Fruit fly (Drosophila melanogaster) whole organism, embryonic: Measurements from ENCODE around the gene CG43996.

ENCODE experiments used
- Adf1 ChIP-seq: fragments of 200-800 bp; sonication (Bioruptor generic); IDR thresholded peaks from 2 replicates; pipeline ENCODE4 v1.3.6; 2022; ENCODE audit warnings: missing biosample characterization, missing genetic modification characterization
- CG10209 ChIP-seq: fragments of 200-800 bp; sonication (Bioruptor generic); optimal IDR thresholded peaks from 3 replicates; lab custom pipeline; 2017; ENCODE audit warnings: missing biosample characterization, mild to moderate bottlenecking, missing genetic modification characterization, missing genetic modification reagents
- CG10267 ChIP-seq: fragments of 200-800 bp; sonication (Bioruptor generic); optimal IDR thresholded peaks from 2 replicates; lab custom pipeline; 2018; ENCODE audit warnings: missing biosample characterization, mild to moderate bottlenecking, missing genetic modification characterization, moderate library complexity
- CG12391 ChIP-seq: fragments of 200-800 bp; sonication (Bioruptor generic); optimal IDR thresholded peaks from 3 replicates; lab custom pipeline; 2018; ENCODE audit warnings: missing biosample characterization, mild to moderate bottlenecking, missing genetic modification characterization, moderate library complexity
- CG12659 ChIP-seq: fragments of 200-800 bp; sonication (Bioruptor generic); optimal IDR thresholded peaks from 3 replicates; lab custom pipeline; 2017; ENCODE audit warnings: mild to moderate bottlenecking, missing biosample characterization, missing genetic modification reagents, missing genetic modification characterization
- CG13123 ChIP-seq: fragments of 200-800 bp; sonication (Bioruptor generic); optimal IDR thresholded peaks from 2 replicates; lab custom pipeline; 2016; ENCODE audit warnings: missing biosample characterization, missing genetic modification characterization
- CG15269 ChIP-seq: fragments of 200-800 bp; sonication (Bioruptor generic); optimal IDR thresholded peaks from 2 replicates; lab custom pipeline; 2018; ENCODE audit warnings: missing biosample characterization, mild to moderate bottlenecking, missing genetic modification characterization, moderate library complexity
- CG1603 ChIP-seq: fragments of 200-800 bp; sonication (Bioruptor generic); optimal IDR thresholded peaks from 2 replicates; lab custom pipeline; 2019; ENCODE audit warnings: missing biosample characterization, mild to moderate bottlenecking, missing genetic modification characterization, moderate library complexity
- CG17359 ChIP-seq: fragments of 200-800 bp; sonication (Bioruptor generic); optimal IDR thresholded peaks from 3 replicates; lab custom pipeline; 2018; ENCODE audit warnings: missing biosample characterization, mild to moderate bottlenecking, missing genetic modification characterization, moderate library complexity
- CG17385 ChIP-seq: fragments of 200-800 bp; sonication (Bioruptor generic); optimal IDR thresholded peaks from 3 replicates; lab custom pipeline; 2018; ENCODE audit warnings: missing biosample characterization, mild to moderate bottlenecking, missing genetic modification characterization
- CG17612 ChIP-seq: fragments of 200-800 bp; sonication (Bioruptor generic); IDR thresholded peaks from 2 replicates; pipeline ENCODE4 v1.3.6; 2022; ENCODE audit warnings: missing biosample characterization, missing genetic modification characterization
- CG2120 ChIP-seq: fragments of 200-800 bp; sonication (Bioruptor generic); optimal IDR thresholded peaks from 3 replicates; lab custom pipeline; 2016; ENCODE audit warnings: missing biosample characterization, missing genetic modification characterization
- CG2875 ChIP-seq: fragments of 200-800 bp; sonication (Bioruptor generic); optimal IDR thresholded peaks from 2 replicates; lab custom pipeline; 2017; ENCODE audit warnings: missing biosample characterization, mild to moderate bottlenecking, missing genetic modification characterization, missing genetic modification reagents
- CG2889 ChIP-seq: fragments of 200-800 bp; sonication (Bioruptor generic); IDR thresholded peaks from 3 replicates; pipeline ENCODE4 v1.3.6; 2022; ENCODE audit warnings: missing biosample characterization, missing genetic modification characterization
- CG30020 ChIP-seq: fragments of 200-800 bp; optimal IDR thresholded peaks from 2 replicates; lab custom pipeline; 2019; ENCODE audit warnings: missing biosample characterization, mild to moderate bottlenecking, missing genetic modification characterization, moderate library complexity
- CG31224 ChIP-seq: fragments of 200-800 bp; sonication (Bioruptor generic); IDR thresholded peaks from 2 replicates; pipeline ENCODE4 v1.3.6; 2022; ENCODE audit warnings: missing biosample characterization, missing genetic modification characterization
- CG32532 ChIP-seq: fragments of 200-800 bp; sonication (Bioruptor generic); IDR thresholded peaks from 2 replicates; pipeline ENCODE4 v1.3.6; 2022; ENCODE audit warnings: missing biosample characterization, missing genetic modification characterization
- CG3281 ChIP-seq: fragments of 200-800 bp; sonication (Bioruptor generic); optimal IDR thresholded peaks from 3 replicates; lab custom pipeline; 2017; ENCODE audit warnings: missing biosample characterization, mild to moderate bottlenecking, missing genetic modification characterization
- CG4424 ChIP-seq: fragments of 200-800 bp; sonication (Bioruptor generic); optimal IDR thresholded peaks from 3 replicates; lab custom pipeline; 2016; ENCODE audit warnings: missing biosample characterization, missing genetic modification characterization
- CG6765 ChIP-seq: fragments of 200-800 bp; sonication (Bioruptor generic); optimal IDR thresholded peaks from 3 replicates; lab custom pipeline; 2017; ENCODE audit warnings: missing biosample characterization, mild to moderate bottlenecking, missing genetic modification characterization
- CG6813 ChIP-seq: fragments of 200-800 bp; sonication (Bioruptor generic); optimal IDR thresholded peaks from 2 replicates; lab custom pipeline; 2017; ENCODE audit warnings: missing biosample characterization, missing genetic modification characterization, mild to moderate bottlenecking, moderate library complexity, missing genetic modification reagents
- CG7745 ChIP-seq: fragments of 200-800 bp; sonication (Bioruptor generic); optimal IDR thresholded peaks from 2 replicates; lab custom pipeline; 2018; ENCODE audit warnings: missing biosample characterization, mild to moderate bottlenecking, missing genetic modification characterization, moderate library complexity
- CG8478 ChIP-seq: fragments of >200 bp; optimal IDR thresholded peaks from 2 replicates; lab custom pipeline; 2018
- CG9817 ChIP-seq: fragments of 200-800 bp; sonication (Bioruptor generic); optimal IDR thresholded peaks from 2 replicates; lab custom pipeline; 2018; ENCODE audit warnings: missing biosample characterization, mild to moderate bottlenecking, missing genetic modification characterization, moderate library complexity
- Dbx ChIP-seq: fragments of 200-800 bp; sonication (Bioruptor generic); IDR thresholded peaks from 3 replicates; pipeline ENCODE4 v1.3.6; 2022; ENCODE audit warnings: missing biosample characterization, missing genetic modification characterization
- E2f1 ChIP-seq: fragments of 200-800 bp; sonication (Bioruptor generic); IDR thresholded peaks from 2 replicates; pipeline ENCODE4 v1.3.6; 2022; ENCODE audit warnings: missing biosample characterization, missing genetic modification characterization
- Elba2 ChIP-seq: fragments of 200-800 bp; sonication (Bioruptor generic); optimal IDR thresholded peaks from 3 replicates; lab custom pipeline; 2016; ENCODE audit warnings: missing biosample characterization, missing genetic modification characterization
- Ets65A ChIP-seq: fragments of 200-800 bp; sonication (Bioruptor generic); peaks from one replicate; lab custom pipeline; 2016; ENCODE audit warnings: missing biosample characterization, missing genetic modification characterization
- H2.0 ChIP-seq: fragments of 200-800 bp; sonication (Bioruptor generic); IDR thresholded peaks from 2 replicates; pipeline ENCODE4 v1.3.6; 2022; ENCODE audit warnings: missing biosample characterization, missing genetic modification characterization
- HLH3B ChIP-seq: fragments of 200-800 bp; sonication (Bioruptor generic); IDR thresholded peaks from 2 replicates; pipeline ENCODE4 v1.3.6; 2022; ENCODE audit warnings: missing biosample characterization, missing genetic modification characterization
- Hr39 ChIP-seq: fragments of >200 bp; optimal IDR thresholded peaks from 2 replicates; lab custom pipeline; 2017
- Nf-YA ChIP-seq: fragments of 200-800 bp; sonication (Bioruptor generic); IDR thresholded peaks from 2 replicates; pipeline ENCODE4 v1.3.6; 2022; ENCODE audit warnings: missing biosample characterization, missing genetic modification characterization
- PHDP ChIP-seq: fragments of 200-800 bp; sonication (Bioruptor generic); optimal IDR thresholded peaks from 3 replicates; lab custom pipeline; 2018; ENCODE audit warnings: missing biosample characterization, mild to moderate bottlenecking, missing genetic modification characterization, moderate library complexity
- Ravus ChIP-seq: fragments of 200-800 bp; sonication (Bioruptor generic); IDR thresholded peaks from 2 replicates; pipeline ENCODE4 v1.3.6; 2022; ENCODE audit warnings: missing biosample characterization, missing genetic modification characterization
- Sin3A ChIP-seq: fragments of >200 bp; optimal IDR thresholded peaks from 2 replicates; lab custom pipeline; 2018
- Sox102F ChIP-seq: fragments of 200-800 bp; sonication (Bioruptor generic); optimal IDR thresholded peaks from 2 replicates; lab custom pipeline; 2018; ENCODE audit warnings: missing biosample characterization, mild to moderate bottlenecking, missing genetic modification characterization, moderate library complexity
- btn ChIP-seq: fragments of 200-800 bp; sonication (Bioruptor generic); optimal IDR thresholded peaks from 2 replicates; lab custom pipeline; 2016; ENCODE audit warnings: missing biosample characterization, missing genetic modification characterization
- cato ChIP-seq: fragments of 200-800 bp; sonication (Bioruptor generic); optimal IDR thresholded peaks from 2 replicates; lab custom pipeline; 2016; ENCODE audit warnings: missing biosample characterization, missing genetic modification characterization, borderline replicate concordance
- fd96Cb ChIP-seq: fragments of 200-800 bp; sonication (Bioruptor generic); optimal IDR thresholded peaks from 2 replicates; lab custom pipeline; 2018; ENCODE audit warnings: missing biosample characterization, mild to moderate bottlenecking, missing genetic modification characterization, moderate library complexity
- gem ChIP-seq: fragments of 200-800 bp; sonication (Bioruptor generic); optimal IDR thresholded peaks from 2 replicates; lab custom pipeline; 2019; ENCODE audit warnings: missing biosample characterization, mild to moderate bottlenecking, missing genetic modification characterization, moderate library complexity
- grau ChIP-seq: fragments of 200-800 bp; optimal IDR thresholded peaks from 3 replicates; lab custom pipeline; 2019; ENCODE audit warnings: missing biosample characterization, mild to moderate bottlenecking, missing genetic modification characterization, moderate library complexity
- kay ChIP-seq: fragments of 200-800 bp; sonication (Bioruptor generic); optimal IDR thresholded peaks from 2 replicates; lab custom pipeline; 2016; ENCODE audit warnings: missing biosample characterization, missing genetic modification characterization
- lmd ChIP-seq: fragments of 200-800 bp; sonication (Bioruptor generic); IDR thresholded peaks from 2 replicates; pipeline ENCODE4 v1.3.6; 2022; ENCODE audit warnings: missing biosample characterization, missing genetic modification characterization
- p53 ChIP-seq: fragments of 200-800 bp; sonication (Bioruptor generic); optimal IDR thresholded peaks from 2 replicates; lab custom pipeline; 2016; ENCODE audit warnings: missing biosample characterization, missing genetic modification characterization
- pnt ChIP-seq: fragments of 200-800 bp; sonication (Bioruptor generic); optimal IDR thresholded peaks from 3 replicates; lab custom pipeline; 2016; ENCODE audit warnings: missing biosample characterization, missing genetic modification characterization
- repo ChIP-seq: fragments of 200-800 bp; sonication (Bioruptor generic); optimal IDR thresholded peaks from 2 replicates; lab custom pipeline; 2016; ENCODE audit warnings: missing biosample characterization, missing genetic modification characterization
- sens ChIP-seq: fragments of 200-800 bp; sonication (Bioruptor generic); peaks from one replicate; lab custom pipeline; 2016; ENCODE audit warnings: missing biosample characterization, missing genetic modification characterization
- shn ChIP-seq: fragments of 200-800 bp; sonication (Bioruptor generic); optimal IDR thresholded peaks from 3 replicates; lab custom pipeline; 2016; ENCODE audit warnings: missing biosample characterization, missing genetic modification characterization
- sisA ChIP-seq: fragments of 200-800 bp; sonication (Bioruptor generic); IDR thresholded peaks from 2 replicates; pipeline ENCODE4 v1.3.6; 2022; ENCODE audit warnings: missing biosample characterization, missing genetic modification characterization
- sug ChIP-seq: fragments of 200-800 bp; optimal IDR thresholded peaks from 2 replicates; lab custom pipeline; 2019; ENCODE audit warnings: missing biosample characterization, mild to moderate bottlenecking, missing genetic modification characterization, moderate library complexity
- tin ChIP-seq: fragments of 200-800 bp; sonication (Bioruptor generic); optimal IDR thresholded peaks from 3 replicates; lab custom pipeline; 2016; ENCODE audit warnings: missing biosample characterization, missing genetic modification characterization
- zen2 ChIP-seq: fragments of 200-800 bp; sonication (Bioruptor generic); IDR thresholded peaks from 3 replicates; pipeline ENCODE4 v1.3.6; 2022; ENCODE audit warnings: missing biosample characterization, missing genetic modification characterization; ENCODE audit not compliant: partially characterized antibody

The CG43996 gene

DNA sequence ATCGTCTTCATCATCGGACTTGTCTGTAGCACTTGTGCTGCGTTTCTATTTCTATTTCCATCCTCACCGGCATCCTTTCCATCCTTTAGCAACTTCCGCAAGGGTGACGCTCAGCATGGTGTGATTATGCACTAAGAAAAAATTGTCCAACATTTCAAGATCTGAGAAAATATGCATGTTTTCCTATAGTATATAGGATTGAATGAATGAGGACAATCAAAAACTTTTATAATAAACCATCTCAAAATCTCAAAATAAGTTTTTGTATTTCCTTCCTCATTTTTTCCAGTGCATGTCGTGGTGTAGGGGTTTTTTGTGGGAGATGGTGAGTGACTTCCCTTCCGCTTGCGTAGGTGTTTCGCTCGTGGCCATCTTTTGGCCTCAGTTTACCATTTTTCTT is 669 bp upstream of the CG43996 start (continued):
- peak; percentile 3 for TF ChIP-seq fd96Cb
- peak; percentile 2 for TF ChIP-seq tin (GFP tag; lab: Kevin White, UChicago)
- TF ChIP-seq pnt (GFP tag; lab: Kevin White, UChicago): no peak
- TF ChIP-seq CG10267: peak; percentile 1
- peak; percentile 12 for TF ChIP-seq CG3281 (GFP tag; lab: Kevin White, UChicago)
- peak; percentile 9 for TF ChIP-seq btn (GFP tag; lab: Kevin White, UChicago)
- TF ChIP-seq CG6813 (GFP tag; lab: Kevin White, UChicago): peak; percentile 18
- no peak for TF ChIP-seq sug (tag; lab: Kevin White, UChicago)
- no peak for TF ChIP-seq CG13123 (GFP tag; lab: Kevin White, UChicago)
- TF ChIP-seq Hr39: no peak
- TF ChIP-seq p53 (GFP tag; lab: Kevin White, UChicago): no peak
- TF ChIP-seq sisA (GFP tag; lab: Robert Waterston, UW): peak; percentile 43; the same call in 1 of the 2 replicates
- no peak for TF ChIP-seq CG8478 (lab: Kevin White, UChicago)
- TF ChIP-seq repo (GFP tag; lab: Kevin White, UChicago): no peak
- TF ChIP-seq HLH3B (GFP tag; lab: Robert Waterston, UW): no peak
- TF ChIP-seq Adf1: no peak
- TF ChIP-seq CG31224 (GFP tag; lab: Robert Waterston, UW): peak; percentile 24; the same call in 1 of the 2 replicates
- TF ChIP-seq sens (GFP tag; lab: Kevin White, UChicago): peak; percentile 61
- TF ChIP-seq CG1603 (tag; lab: Kevin White, UChicago): peak; percentile 10
- no peak for TF ChIP-seq CG7745 (tag; lab: Kevin White, UChicago)
- TF ChIP-seq CG2120 (GFP tag; lab: Kevin White, UChicago): peak; percentile 26
- TF ChIP-seq lmd (GFP tag; lab: Robert Waterston, UW): peak; percentile 24; the same call in 1 of the 2 replicates
- no peak for TF ChIP-seq E2f1 (GFP tag; lab: Robert Waterston, UW)
- TF ChIP-seq Ravus (GFP tag; lab: Robert Waterston, UW): no peak
- TF ChIP-seq H2.0 (GFP tag; lab: Robert Waterston, UW): no peak
- TF ChIP-seq CG17612 (GFP tag; lab: Robert Waterston, UW): no peak
- peak; percentile 21 for TF ChIP-seq CG12391 (tag; lab: Kevin White, UChicago)
- no peak for TF ChIP-seq Nf-YA
- peak; percentile 44 for TF ChIP-seq CG17359 (tag; lab: Kevin White, UChicago)
- TF ChIP-seq CG12659: no peak
- no peak for TF ChIP-seq CG4424 (GFP tag; lab: Kevin White, UChicago)
- no peak for TF ChIP-seq CG10209 (GFP tag; lab: Kevin White, UChicago)
- TF ChIP-seq grau: peak; percentile 18
- no peak for TF ChIP-seq kay (GFP tag; lab: Kevin White, UChicago)
- no peak for TF ChIP-seq cato (GFP tag; lab: Kevin White, UChicago)
- TF ChIP-seq CG9817 (tag; lab: Kevin White, UChicago): peak; percentile 17
- peak; percentile 30 for TF ChIP-seq PHDP (tag; lab: Kevin White, UChicago)
- TF ChIP-seq CG2875 (GFP tag; lab: Kevin White, UChicago): no peak
- no peak for TF ChIP-seq CG30020 (tag; lab: Kevin White, UChicago)
- TF ChIP-seq Ets65A: peak; percentile 80
- TF ChIP-seq Sin3A (lab: Kevin White, UChicago): no peak
- TF ChIP-seq shn (GFP tag; lab: Kevin White, UChicago): no peak
- peak; percentile 17 for TF ChIP-seq CG15269 (tag; lab: Kevin White, UChicago)
- TF ChIP-seq CG2889 (GFP tag; lab: Robert Waterston, UW): no peak
- TF ChIP-seq Elba2: no peak
- TF ChIP-seq CG6765 (GFP tag; lab: Kevin White, UChicago): no peak
- peak; percentile 15 for TF ChIP-seq Sox102F (GFP tag; lab: Kevin White, UChicago)
- TF ChIP-seq CG17385 (GFP tag; lab: Kevin White, UChicago): peak; percentile 11
- 0 out of 2 replicates have a peak, but pooled peaks have one; percentile 22 for TF ChIP-seq CG32532
- TF ChIP-seq gem: peak; percentile 45
- TF ChIP-seq zen2 (GFP tag; lab: Robert Waterston, UW): no peak
- TF ChIP-seq Dbx (GFP tag; lab: Robert Waterston, UW): peak; percentile 32; the same call in 1 of the 3 replicates
